Worm (Caenorhabditis elegans): ENCODE data around the gene frpr-21.
A peak's percentile ranks its signal among the peaks of the same experiment; 100 is the strongest.

The frpr-21 gene

ce11 chrII:10382247-10382646 is 39.6 kb downstream of the frpr-21 start (continued):
- TF ChIP-seq D2030.7 (GFP tag; IDR thresholded peaks at IDR 0.05) (no peak), egrh-3 (GFP tag; IDR thresholded peaks at IDR 0.05) (peak; percentile 65; the same call in 1 of the 2 replicates), ztf-18 (tag; optimal IDR thresholded peaks at IDR 0.05) (no peak), ztf-28 (GFP tag; IDR thresholded peaks at IDR 0.05) (no peak)

DNA sequence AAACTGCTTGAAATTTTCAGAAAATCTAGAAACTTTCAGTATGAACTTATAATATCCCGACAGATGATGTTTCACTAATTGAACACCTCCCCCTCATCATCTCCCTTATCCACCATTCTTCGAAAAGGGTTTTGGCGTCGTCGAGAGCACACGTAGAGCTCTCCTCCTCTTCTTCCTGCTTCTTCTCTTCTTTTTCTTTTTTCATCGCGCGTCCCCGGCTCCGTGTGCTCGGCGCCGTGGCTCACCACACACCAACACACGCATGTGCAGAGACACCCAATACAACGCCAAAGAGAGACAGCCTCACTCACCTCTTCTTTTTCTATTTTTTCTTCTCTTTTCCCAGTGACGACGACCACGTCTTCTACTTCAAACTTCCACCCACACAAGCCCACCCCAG is 42.3 kb downstream of the frpr-21 start:
- TF ChIP-seq egrh-3 (GFP tag; IDR thresholded peaks at IDR 0.05) (0 out of 2 replicates have a peak, but pooled peaks have one; percentile 30), nhr-120 (GFP tag; IDR thresholded peaks at IDR 0.05) (no peak), zfh-2 (GFP tag; conservative IDR thresholded peaks at IDR 0.05) (peak; percentile 53; the same call in 1 of the 2 replicates)

DNA sequence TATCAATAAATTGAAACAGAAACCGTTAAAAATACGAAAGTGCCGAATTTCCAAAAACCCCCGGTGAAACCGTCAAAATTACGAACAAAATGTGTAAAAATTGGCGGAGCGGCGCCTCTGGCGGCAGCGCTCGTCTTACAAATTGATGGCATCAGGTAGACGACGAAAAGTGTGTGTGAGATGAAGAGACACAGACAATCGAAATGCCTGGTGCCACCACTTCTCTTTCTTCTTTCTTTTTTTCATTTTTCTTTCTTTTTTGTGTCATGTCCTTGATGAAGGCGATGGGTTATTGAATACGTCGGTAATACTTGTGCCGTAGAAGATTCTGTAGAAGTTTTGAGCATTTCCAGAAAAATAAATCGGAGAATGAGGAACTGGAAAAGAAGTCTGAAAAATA is 43.9 kb downstream of the frpr-21 start:
- no peak for TF ChIP-seq F57C9.4 (tag; optimal IDR thresholded peaks at IDR 0.05)
- peak; percentile 62 for TF ChIP-seq hmg-1.2 (GFP tag; IDR thresholded peaks at IDR 0.05)

ce11 chrII:10374776-10375175 is 47.1 kb downstream of the frpr-21 start:
- TF ChIP-seq zim-3 (tag; optimal IDR thresholded peaks at IDR 0.05) (no peak), madf-6 (GFP tag; IDR thresholded peaks at IDR 0.05) (no peak), ztf-26 (tag; optimal IDR thresholded peaks at IDR 0.05) (no peak), snpc-4 (GFP tag; optimal IDR thresholded peaks at IDR 0.05) (no peak), snpc-4 (tag; optimal IDR thresholded peaks at IDR 0.05) (no peak), snpc-1.1 (tag; optimal IDR thresholded peaks at IDR 0.05; ENCODE audit: insufficient read depth) (no peak), nfya-2 (GFP tag; IDR thresholded peaks at IDR 0.05) (no peak), cebp-2 (GFP tag; IDR thresholded peaks at IDR 0.05) (no peak), F23B12.7 (tag; optimal IDR thresholded peaks at IDR 0.05; ENCODE audit: insufficient read depth) (no peak), nfya-1 (tag; optimal IDR thresholded peaks at IDR 0.05; ENCODE audit: borderline replicate concordance, insufficient read depth) (no peak), K11D2.4 (GFP tag; IDR thresholded peaks at IDR 0.05) (no peak), ztf-22 (GFP tag; optimal IDR thresholded peaks at IDR 0.05) (no peak), dox-1 (GFP tag; IDR thresholded peaks at IDR 0.05) (no peak), lin-40 (tag; optimal IDR thresholded peaks at IDR 0.05) (no peak), tbp1 (GFP tag; optimal IDR thresholded peaks at IDR 0.05) (no peak), ZK185.1 (tag; optimal IDR thresholded peaks at IDR 0.05; ENCODE audit: poor library complexity, severe bottlenecking) (no peak)

DNA sequence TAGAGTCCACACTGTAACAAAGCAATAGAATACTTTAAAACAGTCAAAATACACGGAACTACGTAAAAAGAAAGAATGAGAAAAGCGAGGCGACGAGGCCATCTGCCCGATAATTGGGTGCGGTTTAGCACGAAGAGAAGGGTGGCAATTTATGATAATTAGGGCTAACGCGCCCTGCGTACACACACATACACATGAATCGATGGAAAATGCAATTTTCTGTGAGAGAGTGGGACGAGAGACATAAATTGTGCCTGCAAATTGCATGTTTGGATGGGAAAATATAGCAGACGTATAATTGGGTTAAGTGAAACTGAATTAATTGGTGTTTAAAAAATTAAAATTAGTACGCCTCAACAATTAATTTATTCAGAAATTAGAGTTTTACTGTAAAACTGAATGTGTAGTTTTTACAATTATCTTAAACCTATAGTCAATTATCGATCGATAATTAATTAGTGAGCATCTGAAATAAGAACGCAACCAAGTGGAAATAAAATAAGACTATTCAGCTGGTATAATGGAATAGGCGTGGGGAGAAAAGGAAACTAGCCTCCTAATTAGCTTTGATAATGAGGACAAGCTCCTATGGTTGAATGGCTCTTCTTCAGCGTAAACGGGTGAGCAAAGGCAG is 48.2 kb downstream of the frpr-21 start:
- TF ChIP-seq hlh-12 (tag; optimal IDR thresholded peaks at IDR 0.05) (no peak), lin-54 (GFP tag; optimal IDR thresholded peaks at IDR 0.05) (no peak), nhr-90 (tag; optimal IDR thresholded peaks at IDR 0.05) (no peak), ekl-4 (GFP tag; IDR thresholded peaks at IDR 0.05) (no peak), nfyb-1 (GFP tag; IDR thresholded peaks at IDR 0.05) (no peak), zfh-2 (GFP tag; conservative IDR thresholded peaks at IDR 0.05) (no peak), Y67H2A.10 (GFP tag; conservative IDR thresholded peaks at IDR 0.05) (no peak), F39B2.1 (GFP tag; IDR thresholded peaks at IDR 0.05) (no peak), madf-3 (GFP tag; IDR thresholded peaks at IDR 0.05) (no peak), B0261.1 (tag; optimal IDR thresholded peaks at IDR 0.05) (no peak), tbx-9 (tag; optimal IDR thresholded peaks at IDR 0.05; ENCODE audit: borderline replicate concordance) (no peak), sptf-2 (GFP tag; optimal IDR thresholded peaks at IDR 0.05) (no peak), F52B5.7 (tag; optimal IDR thresholded peaks at IDR 0.05) (no peak), bed-1 (GFP tag; IDR thresholded peaks at IDR 0.05) (no peak)

Measured in whole organism, young adult.